Fruit fly (Drosophila melanogaster) whole organism, wandering third instar larva: Measurements from ENCODE around the gene dmt.
A peak's percentile ranks its signal among the peaks of the same experiment; 100 is the strongest.

Source experiments
- CG32264 ChIP-seq: fragments of 200-800 bp; sonication (Bioruptor generic); optimal IDR thresholded peaks from 2 replicates; lab custom pipeline; 2016; ENCODE audit warnings: missing biosample characterization, missing genetic modification characterization
- CG9705 ChIP-seq: fragments of 200-800 bp; sonication (Bioruptor generic); optimal IDR thresholded peaks from 2 replicates; lab custom pipeline; 2018; ENCODE audit warnings: missing biosample characterization, mild to moderate bottlenecking, missing genetic modification characterization
- CrebA ChIP-seq: fragments of 200-800 bp; sonication (Bioruptor generic); optimal IDR thresholded peaks from 2 replicates; lab custom pipeline; 2016; ENCODE audit warnings: missing biosample characterization, mild to moderate bottlenecking, missing genetic modification characterization, borderline replicate concordance
- Dfd ChIP-seq: fragments of >200 bp; optimal IDR thresholded peaks from 2 replicates; lab custom pipeline; 2017; ENCODE audit warnings: missing biosample characterization, missing genetic modification characterization
- Dif ChIP-seq: fragments of 200-275, 200-300 bp; sonication (Bioruptor generic); optimal IDR thresholded peaks from 2 replicates; lab custom pipeline; 2018; ENCODE audit warnings: missing biosample characterization, missing genetic modification characterization; ENCODE audit not compliant: partially characterized antibody
- GATAd ChIP-seq: sonication (Bioruptor generic); optimal IDR thresholded peaks from 2 replicates; lab custom pipeline; 2016; ENCODE audit warnings: missing biosample characterization, missing genetic modification characterization
- HLH106 ChIP-seq: fragments of 200-800 bp; optimal IDR thresholded peaks from 3 replicates; lab custom pipeline; 2019; ENCODE audit warnings: missing biosample characterization, mild to moderate bottlenecking, missing genetic modification characterization, moderate library complexity
- Hnf4 ChIP-seq: fragments of 200-800 bp; sonication (Bioruptor generic); optimal IDR thresholded peaks from 2 replicates; lab custom pipeline; 2016; ENCODE audit warnings: missing biosample characterization, mild to moderate bottlenecking, missing genetic modification characterization
- Hr78 ChIP-seq: fragments of >200 bp; optimal IDR thresholded peaks from 2 replicates; lab custom pipeline; 2017; ENCODE audit warnings: missing biosample characterization, missing genetic modification characterization
- Hr83 ChIP-seq: fragments of 200-300 bp; sonication (Bioruptor generic); optimal IDR thresholded peaks from 2 replicates; lab custom pipeline; 2016; ENCODE audit warnings: missing biosample characterization, mild to moderate bottlenecking, missing genetic modification characterization, moderate library complexity; ENCODE audit not compliant: poor library complexity, severe bottlenecking
- Jra ChIP-seq: sonication (Bioruptor generic); optimal IDR thresholded peaks from 2 replicates; lab custom pipeline; 2016; ENCODE audit warnings: missing biosample characterization, missing genetic modification characterization
- Mio ChIP-seq: sonication (Bioruptor generic); optimal IDR thresholded peaks from 2 replicates; lab custom pipeline; 2016; ENCODE audit warnings: missing biosample characterization, missing genetic modification characterization
- Myc ChIP-seq: fragments of >200 bp; optimal IDR thresholded peaks from 2 replicates; lab custom pipeline; 2017
- N ChIP-seq: fragments of >200 bp; optimal IDR thresholded peaks from 2 replicates; lab custom pipeline; 2018; ENCODE audit warnings: missing biosample characterization, missing external identifiers, missing genetic modification characterization
- OdsH ChIP-seq: fragments of 200-800 bp; sonication (Bioruptor generic); optimal IDR thresholded peaks from 2 replicates; lab custom pipeline; 2016; ENCODE audit warnings: missing biosample characterization, mild to moderate bottlenecking, missing genetic modification characterization
- Rel ChIP-seq, 2 experiments: fragments of 200-800 bp; sonication (Bioruptor generic) in 1 of 2; optimal IDR thresholded peaks; 2 replicates in 1 of 2; 3 replicates in 1 of 2; lab custom pipeline; 2016 to 2019; ENCODE audit warnings: mild to moderate bottlenecking in 2 of 2, missing biosample characterization in 2 of 2, missing genetic modification characterization in 2 of 2, moderate library complexity in 1 of 2
- Sp1 ChIP-seq: fragments of 200-800 bp; sonication (Bioruptor generic); optimal IDR thresholded peaks from 3 replicates; lab custom pipeline; 2019; ENCODE audit warnings: missing biosample characterization, mild to moderate bottlenecking, missing genetic modification characterization, moderate library complexity
- Vsx2 ChIP-seq: fragments of 200-300, 225-300 bp; sonication (Bioruptor generic); optimal IDR thresholded peaks from 2 replicates; lab custom pipeline; 2018; ENCODE audit warnings: missing biosample characterization, missing genetic modification characterization; ENCODE audit not compliant: partially characterized antibody
- br ChIP-seq: fragments of 200-800 bp; sonication (Bioruptor generic); optimal IDR thresholded peaks from 2 replicates; lab custom pipeline; 2016; ENCODE audit warnings: missing biosample characterization, missing genetic modification characterization
- brk ChIP-seq: fragments of 200-800 bp; sonication (Bioruptor generic); optimal IDR thresholded peaks from 2 replicates; lab custom pipeline; 2016; ENCODE audit warnings: missing biosample characterization, mild to moderate bottlenecking, missing genetic modification characterization
- dl ChIP-seq, 2 experiments: fragments of 175-275, 200-275 bp in 1 of 2; fragments of 200-275 bp in 1 of 2; sonication (Bioruptor generic); optimal IDR thresholded peaks; lab custom pipeline; 2018; ENCODE audit warnings: mild to moderate bottlenecking in 2 of 2, missing biosample characterization in 2 of 2, missing genetic modification characterization in 2 of 2, moderate library complexity in 2 of 2; ENCODE audit not compliant: partially characterized antibody in 2 of 2, insufficient read depth in 1 of 2
- dmrt93B ChIP-seq: fragments of 200-800 bp; sonication (Bioruptor generic); optimal IDR thresholded peaks from 2 replicates; lab custom pipeline; 2018; ENCODE audit warnings: missing biosample characterization, mild to moderate bottlenecking, missing genetic modification characterization
- dsf ChIP-seq: sonication (Bioruptor generic); optimal IDR thresholded peaks from 2 replicates; lab custom pipeline; 2016; ENCODE audit warnings: missing biosample characterization, missing genetic modification characterization, borderline replicate concordance
- ey ChIP-seq: fragments of 200-800 bp; sonication (Bioruptor generic); optimal IDR thresholded peaks from 2 replicates; lab custom pipeline; 2016; ENCODE audit warnings: missing biosample characterization, missing genetic modification characterization
- fru ChIP-seq: fragments of 200-800 bp; sonication (Bioruptor generic); optimal IDR thresholded peaks from 3 replicates; lab custom pipeline; 2016; ENCODE audit warnings: missing biosample characterization, mild to moderate bottlenecking, missing genetic modification characterization
- h ChIP-seq: fragments of 200-800 bp; sonication (Bioruptor generic); optimal IDR thresholded peaks from 3 replicates; lab custom pipeline; 2016; ENCODE audit warnings: missing biosample characterization, mild to moderate bottlenecking, missing genetic modification characterization
- lola ChIP-seq: fragments of >200 bp; optimal IDR thresholded peaks from 2 replicates; lab custom pipeline; 2017; ENCODE audit warnings: missing biosample characterization, missing genetic modification characterization
- pan ChIP-seq: fragments of >200 bp; optimal IDR thresholded peaks from 2 replicates; lab custom pipeline; 2017
- psq ChIP-seq: fragments of 200-800 bp; sonication (Bioruptor generic); optimal IDR thresholded peaks from 3 replicates; lab custom pipeline; 2017; ENCODE audit warnings: missing biosample characterization, mild to moderate bottlenecking, missing genetic modification characterization, moderate library complexity
- rgr ChIP-seq: fragments of 200-800 bp; sonication (Bioruptor generic); optimal IDR thresholded peaks from 3 replicates; lab custom pipeline; 2016; ENCODE audit warnings: missing biosample characterization, mild to moderate bottlenecking, missing genetic modification characterization
- sage ChIP-seq: fragments of 200-800 bp; sonication (Bioruptor generic); optimal IDR thresholded peaks from 2 replicates; lab custom pipeline; 2016; ENCODE audit warnings: missing biosample characterization, mild to moderate bottlenecking, missing genetic modification characterization
- sv ChIP-seq: fragments of 200-800 bp; sonication (Bioruptor generic); optimal IDR thresholded peaks from 3 replicates; lab custom pipeline; 2016; ENCODE audit warnings: missing biosample characterization, missing genetic modification characterization
- tai ChIP-seq: sonication (Bioruptor generic); optimal IDR thresholded peaks from 2 replicates; lab custom pipeline; 2016; ENCODE audit warnings: missing biosample characterization, missing genetic modification characterization
- usp ChIP-seq: fragments of >200 bp; optimal IDR thresholded peaks from 2 replicates; lab custom pipeline; 2017; ENCODE audit warnings: missing biosample characterization, missing genetic modification characterization
- woc ChIP-seq: sonication (Bioruptor generic); optimal IDR thresholded peaks from 2 replicates; lab custom pipeline; 2016; ENCODE audit warnings: missing biosample characterization, mild to moderate bottlenecking, missing genetic modification characterization

Gene dmt

dm6 chr3R:9756187-9756586 lies 45.2 kb downstream of the dmt start, which contains the start of the genes Alg12 and Rpt3R:
Gene Alg12, plus strand, starts transcription at chr3R:9756491.
Gene Rpt3R, minus strand, starts transcription at chr3R:9756510.
- TF ChIP-seq dsf (GFP tag; lab: Kevin White, UChicago) (no peak), Mio (GFP tag; lab: Kevin White, UChicago) (no peak), Myc (peak; percentile 8), Hr83 (GFP tag; lab: Kevin White, UChicago) (no peak), CG32264 (no peak), Vsx2 (GFP tag; lab: Kevin White, UChicago) (no peak)

DNA sequence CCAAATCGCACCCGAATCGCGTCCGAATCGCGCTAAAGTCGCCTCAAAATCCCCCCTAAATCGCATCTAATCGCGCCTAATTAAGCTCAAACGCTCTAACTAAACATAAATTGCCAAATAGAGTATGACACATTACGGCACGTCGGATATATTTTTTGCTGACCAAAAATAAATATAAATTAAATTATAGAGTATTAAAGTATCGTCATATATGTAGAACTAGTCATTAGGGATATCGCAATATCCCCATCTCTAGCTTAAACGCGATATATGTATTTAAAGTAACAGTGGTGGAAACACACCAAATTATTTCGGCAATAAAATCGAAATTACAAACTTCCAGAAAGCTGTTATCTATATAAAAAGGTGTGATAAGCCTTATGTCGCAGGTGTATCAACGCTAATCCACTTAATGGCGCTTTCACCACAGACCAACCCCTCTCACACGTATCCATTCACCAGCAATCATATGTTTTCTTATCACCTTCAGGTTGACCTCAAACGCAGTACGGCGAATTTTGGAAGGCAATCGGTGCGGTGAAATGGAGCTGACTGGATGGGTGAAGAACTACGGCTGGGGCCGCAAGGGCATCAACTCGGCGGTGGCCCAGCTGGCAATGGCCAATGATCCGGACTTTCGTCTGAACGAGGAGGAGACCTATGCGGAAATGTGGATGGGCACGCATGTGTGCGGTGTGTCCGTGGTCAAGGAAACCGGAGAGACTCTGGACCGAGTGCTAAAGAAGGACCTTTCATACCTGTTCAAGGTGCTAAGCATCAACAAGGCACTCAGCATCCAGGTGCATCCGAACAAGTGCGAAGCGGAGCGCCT lies 48.6 kb downstream of the dmt start, which contains the start of gene Mpi:
Mpi (plus strand) TSS at position 263 of the 832 bp plus-strand sequence.
- no peak for TF ChIP-seq Dif
- TF ChIP-seq CG9705: no peak
- no peak for TF ChIP-seq fru (GFP tag; lab: Kevin White, UChicago)
- TF ChIP-seq GATAd (GFP tag; lab: Kevin White, UChicago): no peak
- no peak for TF ChIP-seq brk
- TF ChIP-seq Myc: peak; percentile 79
- TF ChIP-seq sage: no peak
- TF ChIP-seq lola: no peak
- no peak for TF ChIP-seq N (GFP tag; lab: Kevin White, UChicago)
- TF ChIP-seq OdsH: peak; percentile 20
- TF ChIP-seq h (GFP tag; lab: Kevin White, UChicago): no peak

DNA sequence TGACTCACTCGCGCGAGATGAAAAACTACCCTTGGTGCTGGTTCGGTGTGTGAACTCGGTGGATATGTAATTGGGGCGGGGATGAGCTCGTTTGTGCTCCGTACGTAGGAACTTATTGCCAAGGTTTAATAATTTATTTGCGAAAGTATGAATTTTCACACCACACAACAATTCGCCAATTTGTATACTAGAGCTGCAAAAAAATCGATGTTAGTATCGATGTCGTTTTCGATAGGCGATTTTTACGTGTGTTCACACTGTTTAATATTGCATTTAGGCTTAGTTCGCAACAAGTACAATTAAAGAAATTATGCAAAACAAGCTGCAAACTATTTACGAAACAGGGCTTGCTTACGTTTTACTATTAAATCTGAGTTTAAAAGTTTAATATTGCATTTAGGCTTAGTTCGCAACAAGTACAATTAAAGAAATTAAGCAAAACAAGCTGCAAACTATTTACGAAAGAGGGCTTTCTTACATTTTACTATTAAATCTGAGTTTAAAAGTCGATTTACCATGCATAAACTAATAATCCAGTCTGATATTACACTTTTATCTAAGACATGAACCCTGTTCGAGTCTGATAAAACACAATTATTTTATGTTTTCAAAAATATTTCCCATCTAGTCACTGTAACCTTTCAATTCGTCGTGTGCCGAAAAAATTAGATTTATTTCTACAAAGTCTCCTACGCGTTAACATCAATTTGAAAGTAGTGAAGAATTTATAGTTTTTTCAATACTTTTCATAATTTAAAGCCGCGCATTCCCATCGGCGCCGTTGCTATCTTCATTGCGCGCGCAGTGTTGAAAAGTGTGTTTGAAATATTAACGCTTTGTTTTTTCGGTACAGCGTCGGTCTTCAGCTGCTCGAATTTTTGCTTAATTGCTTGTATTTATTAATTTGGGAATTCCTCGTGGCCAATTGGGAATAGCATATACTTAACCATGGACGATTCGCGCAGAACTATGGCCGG lies 52.3 kb downstream of the dmt start, which contains the start of the genes Snap24 and CG8478:
Snap24 (minus strand) TSS at position 196 of the 977 bp plus-strand sequence.
CG8478 (plus strand) TSS at position 696 of the 977 bp plus-strand sequence.
- no peak for TF ChIP-seq Vsx2 (GFP tag; lab: Kevin White, UChicago)
- no peak for TF ChIP-seq rgr (GFP tag; lab: Kevin White, UChicago)
- TF ChIP-seq br (GFP tag; lab: Kevin White, UChicago): no peak
- TF ChIP-seq Mio (GFP tag; lab: Kevin White, UChicago): no peak
- no peak for TF ChIP-seq usp
- no peak for TF ChIP-seq Sp1 (GFP tag; lab: Kevin White, UChicago)
- no peak for TF ChIP-seq CrebA (GFP tag; lab: Kevin White, UChicago)
- no peak for TF ChIP-seq Dfd
- TF ChIP-seq Jra (GFP tag; lab: Kevin White, UChicago): peak; percentile 64
- no peak for TF ChIP-seq ey (GFP tag; lab: Kevin White, UChicago)
- no peak for TF ChIP-seq sage
- TF ChIP-seq Rel (GFP tag; optimal IDR thresholded peaks at IDR 0.05; lab: Kevin White, UChicago): no peak
- TF ChIP-seq Rel (tag; optimal IDR thresholded peaks at IDR 0.05; lab: Kevin White, UChicago): peak; percentile 31
- no peak for TF ChIP-seq Hr83 (GFP tag; lab: Kevin White, UChicago)
- TF ChIP-seq fru (GFP tag; lab: Kevin White, UChicago): no peak
- no peak for TF ChIP-seq woc (GFP tag; lab: Kevin White, UChicago)
- TF ChIP-seq Hnf4: no peak
- no peak for TF ChIP-seq psq (GFP tag; lab: Kevin White, UChicago)
- TF ChIP-seq lola: no peak
- no peak for TF ChIP-seq brk
- no peak for TF ChIP-seq tai (GFP tag; lab: Kevin White, UChicago)
- no peak for TF ChIP-seq Hr78 (GFP tag; lab: Kevin White, UChicago)
- peak; percentile 2 for TF ChIP-seq Myc
- no peak for TF ChIP-seq dsf (GFP tag; lab: Kevin White, UChicago)
- TF ChIP-seq OdsH: no peak
- TF ChIP-seq CG9705: no peak
- TF ChIP-seq HLH106: no peak
- TF ChIP-seq N (GFP tag; lab: Kevin White, UChicago): peak; percentile 8
- no peak for TF ChIP-seq sv
- no peak for TF ChIP-seq dl (GFP tag; optimal IDR thresholded peaks at IDR 0.05; lab: Kevin White, UChicago; ENCODE audit: insufficient read depth in 1 of 2, partially characterized antibody in 2 of 2)
- no peak for TF ChIP-seq pan (lab: Kevin White, UChicago)
- TF ChIP-seq dmrt93B (GFP tag; lab: Kevin White, UChicago): no peak
- TF ChIP-seq CG32264: no peak
